Worm (Caenorhabditis elegans): Measurements from ENCODE around the gene T15B7.15.

T15B7.15 gene

ce11 chrV:6787906-6788430 lies 50.5 kb downstream of the T15B7.15 start, which contains the start of gene ZC404.2:
ZC404.2 (plus strand) TSS chrV:6787952.
- peak in 1 of 3 experiments; percentile 43 for TF ChIP-seq dpl-1 (GFP tag; optimal IDR thresholded peaks at IDR 0.05)
- peak in 1 of 2 experiments; percentile 68 for TF ChIP-seq efl-1 (optimal IDR thresholded peaks at IDR 0.05)
- TF ChIP-seq efl-1 (GFP tag; optimal IDR thresholded peaks at IDR 0.05 in 1 of 2): peak; percentile 38 to 86
- no peak for TF ChIP-seq elt-2 (tag; optimal IDR thresholded peaks at IDR 0.05)
- TF ChIP-seq lin-35 (GFP tag; optimal IDR thresholded peaks at IDR 0.05): peak in 1 of 2 experiments; percentile 30

All from whole organism, L1 larva.